Worm (Caenorhabditis elegans): ENCODE measurements around the gene cpb-2.

ce11 chrII:6170236-6170635, 22.3 kb upstream of the cpb-2 start:
- TF ChIP-seq W03F9.2 (tag; optimal IDR thresholded peaks at IDR 0.05), result no peak
- TF ChIP-seq dao-5 (tag; optimal IDR thresholded peaks at IDR 0.05), result no peak

Measured in whole organism, L4/young adult.